Worm (Caenorhabditis elegans): ENCODE data around the gene cal-4.

DNA sequence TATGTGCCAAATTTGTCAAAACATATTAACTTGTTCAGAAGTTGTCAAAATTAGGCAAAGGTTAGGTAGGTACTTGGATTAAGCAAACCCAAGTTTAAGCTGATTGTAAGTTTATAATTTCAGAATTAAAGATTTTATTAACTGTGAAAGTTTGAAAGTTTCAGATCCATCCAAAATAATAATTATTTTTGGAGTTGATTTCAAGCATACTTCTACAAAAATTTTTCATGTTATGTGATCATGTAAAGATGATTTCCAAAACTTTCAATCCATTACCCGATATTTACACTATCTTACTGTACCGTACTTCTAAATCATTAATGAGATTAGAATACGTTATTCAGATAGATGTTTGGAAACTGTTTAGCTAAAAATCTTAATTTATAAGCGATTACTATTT, 43.4 kb downstream of the cal-4 start:
- no peak for TF ChIP-seq lin-13 (GFP tag; optimal IDR thresholded peaks at IDR 0.05)
- TF ChIP-seq aha-1 (tag; optimal IDR thresholded peaks at IDR 0.05) = no peak
- TF ChIP-seq unc-62 (GFP tag; optimal IDR thresholded peaks at IDR 0.05) = no peak
- TF ChIP-seq efl-3 (GFP tag; optimal IDR thresholded peaks at IDR 0.05) = no peak
- no peak for TF ChIP-seq grh-1 (GFP tag; IDR thresholded peaks at IDR 0.05)
- no peak for TF ChIP-seq efl-1 (optimal IDR thresholded peaks at IDR 0.05)
- TF ChIP-seq efl-1 (GFP tag; optimal IDR thresholded peaks at IDR 0.05 in 1 of 2) = no peak
- no peak for TF ChIP-seq rnt-1 (tag; optimal IDR thresholded peaks at IDR 0.05)
